Fruit fly (Drosophila melanogaster): ENCODE measurements around the gene RpS21.
A peak's percentile ranks its signal among the peaks of the same experiment; 100 is the strongest.

The RpS21 gene

DNA sequence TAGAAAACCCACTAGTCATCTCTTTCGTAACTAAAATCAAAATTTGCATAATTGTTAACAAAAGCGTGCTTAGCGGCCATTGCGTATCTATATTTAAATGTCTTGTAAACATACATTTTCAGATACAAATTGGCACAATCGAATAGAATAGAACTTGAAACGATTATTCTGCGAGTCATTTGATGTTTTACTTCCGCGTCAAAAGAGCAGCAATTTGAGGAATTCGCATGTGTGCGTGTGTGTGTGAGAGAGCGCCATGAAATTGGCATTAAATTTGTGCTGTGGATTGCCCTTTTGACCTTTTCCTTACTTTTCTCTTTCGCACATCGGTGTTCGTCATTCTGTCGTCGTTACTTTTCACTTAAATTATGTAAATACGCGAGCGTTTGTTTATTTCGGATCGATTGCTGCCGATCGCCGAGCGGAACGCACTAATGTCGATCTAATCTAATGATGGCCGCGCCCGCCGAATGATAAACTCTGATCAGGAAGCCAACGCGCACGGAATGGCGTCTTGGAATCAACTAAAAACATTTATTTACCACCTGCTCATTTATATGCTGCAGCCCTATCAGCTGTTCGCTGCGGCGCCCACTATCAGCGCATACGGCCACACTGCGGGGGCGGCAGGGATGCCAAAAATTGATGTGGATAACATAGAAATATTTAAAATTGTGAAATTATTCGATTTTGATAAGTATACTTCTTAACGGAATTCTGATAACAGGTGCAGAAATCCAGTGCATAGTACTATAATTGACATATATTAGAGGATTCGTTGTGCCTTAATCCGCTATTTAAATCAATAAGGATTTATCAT is 29.0 kb downstream of the RpS21 start (continued):
- TF ChIP-seq CG12236 (GFP tag; optimal IDR thresholded peaks at IDR 0.05) = no peak
- no peak for TF ChIP-seq Dfd (GFP tag; optimal IDR thresholded peaks at IDR 0.05)
- TF ChIP-seq C15 (GFP tag; IDR thresholded peaks at IDR 0.05) = no peak
- peak; percentile 62 for TF ChIP-seq gro (GFP tag; optimal IDR thresholded peaks at IDR 0.05)
- TF ChIP-seq CG1529 (GFP tag; optimal IDR thresholded peaks at IDR 0.05) = no peak
- TF ChIP-seq yki (optimal IDR thresholded peaks at IDR 0.05) = no peak
- peak; percentile 11 for TF ChIP-seq CG15696 (tag; optimal IDR thresholded peaks at IDR 0.05)
- TF ChIP-seq Hmr (GFP tag; optimal IDR thresholded peaks at IDR 0.05) = peak; percentile 58
- TF ChIP-seq disco-r (GFP tag; optimal IDR thresholded peaks at IDR 0.05) = no peak
- TF ChIP-seq CG17829 (tag; optimal IDR thresholded peaks at IDR 0.05) = peak; percentile 40
- no peak; the same call in 1 of the 2 replicates for TF ChIP-seq Taf1 (GFP tag; IDR thresholded peaks at IDR 0.05)
- TF ChIP-seq esg (GFP tag; conservative IDR thresholded peaks at IDR 0.05) = peak; percentile 37; the same call in 1 of the 2 replicates
- TF ChIP-seq CG18476 (GFP tag; optimal IDR thresholded peaks at IDR 0.05) = no peak
- TF ChIP-seq ash1 (GFP tag; optimal IDR thresholded peaks at IDR 0.05) = peak; percentile 65
- TF ChIP-seq CG16779 (GFP tag; IDR thresholded peaks at IDR 0.05) = no peak; the same call in 1 of the 2 replicates
- peak; percentile 71 for TF ChIP-seq Ets97D (GFP tag; optimal IDR thresholded peaks at IDR 0.05)
- no peak for TF ChIP-seq CG5180 (GFP tag; optimal IDR thresholded peaks at IDR 0.05)
- no peak for TF ChIP-seq Ada2b (GFP tag; IDR thresholded peaks at IDR 0.05)
- no peak for TF ChIP-seq D (optimal IDR thresholded peaks at IDR 0.05)
- TF ChIP-seq D (GFP tag; optimal IDR thresholded peaks at IDR 0.05) = no peak
- TF ChIP-seq pnt (GFP tag; optimal IDR thresholded peaks at IDR 0.05) = no peak
- peak; percentile 57; the same call in 1 of the 2 replicates for TF ChIP-seq tna (GFP tag; IDR thresholded peaks at IDR 0.05; ENCODE audit: partially characterized antibody)
- TF ChIP-seq CG8765 (GFP tag; IDR thresholded peaks at IDR 0.05) = no peak
- TF ChIP-seq bab2 (GFP tag; optimal IDR thresholded peaks at IDR 0.05) = no peak
- TF ChIP-seq Lpt (GFP tag; optimal IDR thresholded peaks at IDR 0.05) = no peak
- peak; percentile 55 for TF ChIP-seq exex (tag; optimal IDR thresholded peaks at IDR 0.05)
- peak; percentile 53 for TF ChIP-seq nerfin-1 (tag; optimal IDR thresholded peaks at IDR 0.05)
- peak; percentile 27 for TF ChIP-seq CG18619 (GFP tag; optimal IDR thresholded peaks at IDR 0.05)
- no peak for TF ChIP-seq pum (GFP tag; optimal IDR thresholded peaks at IDR 0.05)
- no peak for TF ChIP-seq slp2 (GFP tag; optimal IDR thresholded peaks at IDR 0.05)
- no peak for TF ChIP-seq CG6683 (GFP tag; optimal IDR thresholded peaks at IDR 0.05)
- no peak for TF ChIP-seq bcd (GFP tag; optimal IDR thresholded peaks at IDR 0.05)
- no peak; the same call in 1 of the 2 replicates for TF ChIP-seq CG31441 (GFP tag; IDR thresholded peaks at IDR 0.05)
- TF ChIP-seq gcm2 (GFP tag; optimal IDR thresholded peaks at IDR 0.05) = no peak
- TF ChIP-seq HLH4C (GFP tag; IDR thresholded peaks at IDR 0.05; ENCODE audit: partially characterized antibody) = peak; percentile 44; the same call in 1 of the 3 replicates
- TF ChIP-seq CG13296 (GFP tag; optimal IDR thresholded peaks at IDR 0.05) = peak; percentile 57
- TF ChIP-seq CG9215 (GFP tag; IDR thresholded peaks at IDR 0.05) = no peak
- TF ChIP-seq CG7745 (tag; optimal IDR thresholded peaks at IDR 0.05) = no peak
- no peak for TF ChIP-seq Bteb2 (GFP tag; optimal IDR thresholded peaks at IDR 0.05)
- peak; percentile 63 for TF ChIP-seq sob (GFP tag; IDR thresholded peaks at IDR 0.05)
- peak; percentile 68 for TF ChIP-seq da (GFP tag; optimal IDR thresholded peaks at IDR 0.05)
- 0 out of 2 replicates have a peak, but pooled peaks have one; percentile 15 for TF ChIP-seq cas (GFP tag; IDR thresholded peaks at IDR 0.05)
- TF ChIP-seq ci (GFP tag; IDR thresholded peaks at IDR 0.05) = peak; percentile 86
- TF ChIP-seq fru (optimal IDR thresholded peaks at IDR 0.05) = no peak
- TF ChIP-seq gsb-n (tag; optimal IDR thresholded peaks at IDR 0.05) = no peak
- peak; percentile 6; the same call in 1 of the 2 replicates for TF ChIP-seq CG13287 (GFP tag; IDR thresholded peaks at IDR 0.05; ENCODE audit: partially characterized antibody)
- peak; percentile 63 for TF ChIP-seq CG14014 (GFP tag; IDR thresholded peaks at IDR 0.05)
- peak; percentile 39 for TF ChIP-seq CG15601 (tag; optimal IDR thresholded peaks at IDR 0.05)
- no peak for TF ChIP-seq vnd (GFP tag; IDR thresholded peaks at IDR 0.05; ENCODE audit: partially characterized antibody)
- no peak for TF ChIP-seq eve (GFP tag; optimal IDR thresholded peaks at IDR 0.05)

Data from whole organism, embryonic.